Worm (Caenorhabditis elegans): ENCODE results near the gene col-78.

DNA sequence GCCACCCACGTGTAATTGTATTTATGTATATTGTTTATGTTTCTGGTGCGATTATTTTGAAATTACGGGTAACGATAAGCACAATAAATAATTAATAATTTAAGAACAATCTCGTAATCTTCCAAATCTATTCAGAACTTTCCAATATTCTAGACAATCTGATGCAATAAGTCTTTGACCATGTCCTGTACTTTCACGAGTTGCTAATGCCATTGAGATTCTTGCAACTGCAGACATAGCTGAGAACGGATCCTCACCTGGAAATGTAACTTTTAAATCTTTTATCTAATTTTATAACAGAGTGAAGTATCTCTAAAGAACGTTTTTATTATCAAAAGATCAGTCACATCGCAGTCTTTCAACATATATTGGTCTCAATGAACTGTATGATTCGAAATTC is 11.0 kb downstream of the col-78 start:
- no peak for TF ChIP-seq dmd-4 (tag; optimal IDR thresholded peaks at IDR 0.05; ENCODE audit: borderline replicate concordance)
- no peak for TF ChIP-seq tbx-2 (tag; optimal IDR thresholded peaks at IDR 0.05)
- no peak for TF ChIP-seq unc-42 (tag; optimal IDR thresholded peaks at IDR 0.05)
- no peak for TF ChIP-seq pag-3 (tag; optimal IDR thresholded peaks at IDR 0.05; ENCODE audit: borderline replicate concordance)
- TF ChIP-seq che-1 (tag; optimal IDR thresholded peaks at IDR 0.05), result no peak
- no peak for TF ChIP-seq hlh-8 (tag; optimal IDR thresholded peaks at IDR 0.05)
- TF ChIP-seq sdc-2 (tag; optimal IDR thresholded peaks at IDR 0.05), result no peak
- peak; percentile 52 for TF ChIP-seq ama-1 (optimal IDR thresholded peaks at IDR 0.05)

All from whole organism, late embryonic.